Worm (Caenorhabditis elegans) whole organism, mixed stage, embryonic: ENCODE measurements around the gene C23H3.9.
A peak's percentile ranks its signal among the peaks of the same experiment; 100 is the strongest.

Experiments
- bed-3 ChIP-seq: fragments of 200-800 bp; sonication (Bioruptor generic); optimal IDR thresholded peaks from 3 replicates; lab custom pipeline; 2018; ENCODE audit warnings: mild to moderate bottlenecking, missing genetic modification characterization, moderate library complexity, missing compliant biosample characterization
- blmp-1 ChIP-seq: fragments of 150-350 bp; optimal IDR thresholded peaks from 2 replicates; lab custom pipeline; 2014; ENCODE audit warnings: missing biosample characterization, missing genetic modification characterization
- ceh-39 ChIP-seq: fragments of 150-350 bp; optimal IDR thresholded peaks from 2 replicates; lab custom pipeline; 2014; ENCODE audit warnings: missing biosample characterization, missing genetic modification characterization
- ceh-43 ChIP-seq: fragments of 200-800 bp; sonication (Bioruptor generic); optimal IDR thresholded peaks from 2 replicates; lab custom pipeline; 2018; ENCODE audit warnings: mild to moderate bottlenecking, missing genetic modification characterization, moderate library complexity, missing compliant biosample characterization
- ceh-83 ChIP-seq: fragments of 200-800 bp; sonication (Bioruptor generic); optimal IDR thresholded peaks from 2 replicates; lab custom pipeline; 2018; ENCODE audit warnings: mild to moderate bottlenecking, missing genetic modification characterization, missing compliant biosample characterization
- ces-1 ChIP-seq: fragments of 150-350 bp; optimal IDR thresholded peaks from 2 replicates; lab custom pipeline; 2014; ENCODE audit warnings: missing biosample characterization, missing genetic modification reagents, missing genetic modification characterization
- cnd-1 ChIP-seq: fragments of 200-800 bp; sonication (Bioruptor generic); optimal IDR thresholded peaks from 2 replicates; lab custom pipeline; 2018; ENCODE audit warnings: mild to moderate bottlenecking, missing genetic modification characterization, missing compliant biosample characterization
- drap-1 ChIP-seq: fragments of 200-800 bp; sonication (Bioruptor generic); optimal IDR thresholded peaks from 3 replicates; lab custom pipeline; 2018; ENCODE audit warnings: mild to moderate bottlenecking, missing genetic modification characterization, missing compliant biosample characterization
- elt-1 ChIP-seq: sonication (generic microtip); optimal IDR thresholded peaks from 2 replicates; lab custom pipeline; 2017; ENCODE audit warnings: missing genetic modification characterization, mild to moderate bottlenecking, missing compliant biosample characterization, antibody characterized with exemption, moderate library complexity, borderline replicate concordance; ENCODE audit not compliant: insufficient read depth
- elt-3 ChIP-seq: fragments of 150-350 bp; optimal IDR thresholded peaks from 2 replicates; lab custom pipeline; 2014; ENCODE audit warnings: missing biosample characterization, missing genetic modification characterization
- flh-1 ChIP-seq: fragments of 200-800 bp; sonication (Bioruptor generic); optimal IDR thresholded peaks from 2 replicates; lab custom pipeline; 2018; ENCODE audit warnings: mild to moderate bottlenecking, missing genetic modification characterization, moderate library complexity, missing compliant biosample characterization
- lin-13 ChIP-seq: fragments of 150-350 bp; optimal IDR thresholded peaks from 2 replicates; lab custom pipeline; 2014; ENCODE audit warnings: missing biosample characterization, missing genetic modification characterization
- lin-32 ChIP-seq: fragments of 200-800 bp; sonication (Bioruptor generic); optimal IDR thresholded peaks from 2 replicates; lab custom pipeline; 2018; ENCODE audit warnings: mild to moderate bottlenecking, missing genetic modification characterization, missing compliant biosample characterization
- lsy-2 ChIP-seq: fragments of 150-350 bp; optimal IDR thresholded peaks from 2 replicates; lab custom pipeline; 2014; ENCODE audit warnings: missing biosample characterization, missing genetic modification characterization
- mab-5 ChIP-seq: fragments of 150-350 bp; optimal IDR thresholded peaks from 2 replicates; lab custom pipeline; 2014; ENCODE audit warnings: missing biosample characterization, missing genetic modification characterization
- mep-1 ChIP-seq: fragments of 150-350 bp; optimal IDR thresholded peaks from 2 replicates; lab custom pipeline; 2017; ENCODE audit warnings: missing biosample characterization, missing genetic modification reagents, missing genetic modification characterization, inconsistent platforms
- mls-2 ChIP-seq: sonication (generic microtip); optimal IDR thresholded peaks from 2 replicates; lab custom pipeline; 2016; ENCODE audit warnings: mild to moderate bottlenecking, missing genetic modification characterization, moderate library complexity, missing compliant biosample characterization
- nhr-2 ChIP-seq: fragments of 150-350 bp; optimal IDR thresholded peaks from 2 replicates; lab custom pipeline; 2014; ENCODE audit warnings: missing biosample characterization, missing genetic modification characterization
- nhr-28 ChIP-seq: fragments of 150-350 bp; optimal IDR thresholded peaks from 2 replicates; lab custom pipeline; 2014; ENCODE audit warnings: missing biosample characterization, missing genetic modification characterization
- nhr-76 ChIP-seq: sonication (generic microtip); optimal IDR thresholded peaks from 2 replicates; lab custom pipeline; 2017; ENCODE audit warnings: missing biosample characterization, missing genetic modification characterization
- pha-4 ChIP-seq: fragments of 150-350 bp; optimal IDR thresholded peaks from 2 replicates; lab custom pipeline; 2018; ENCODE audit warnings: missing biosample characterization, missing genetic modification reagents, missing genetic modification characterization
- sem-2 ChIP-seq: fragments of 200-800 bp; sonication (Bioruptor generic); optimal IDR thresholded peaks from 2 replicates; lab custom pipeline; 2018; ENCODE audit warnings: mild to moderate bottlenecking, missing genetic modification characterization, missing compliant biosample characterization
- sptf-1 ChIP-seq: sonication (generic microtip); optimal IDR thresholded peaks from 2 replicates; lab custom pipeline; 2017; ENCODE audit warnings: mild to moderate bottlenecking, missing genetic modification characterization, moderate library complexity, missing compliant biosample characterization
- tbx-8 ChIP-seq: fragments of 200-800 bp; sonication (Bioruptor generic); optimal IDR thresholded peaks from 2 replicates; lab custom pipeline; 2018; ENCODE audit warnings: mild to moderate bottlenecking, missing genetic modification characterization, moderate library complexity, missing compliant biosample characterization
- unc-120 ChIP-seq: sonication (generic microtip); optimal IDR thresholded peaks from 2 replicates; lab custom pipeline; 2017; ENCODE audit warnings: missing genetic modification characterization, missing compliant biosample characterization; ENCODE audit not compliant: poor library complexity, severe bottlenecking
- unc-39 ChIP-seq: fragments of 150-350 bp; optimal IDR thresholded peaks from 2 replicates; lab custom pipeline; 2014; ENCODE audit warnings: missing biosample characterization, missing genetic modification characterization
- unc-62 ChIP-seq: fragments of 150-350 bp; optimal IDR thresholded peaks from 2 replicates; lab custom pipeline; 2014; ENCODE audit warnings: missing biosample characterization, missing genetic modification reagents, missing genetic modification characterization
- zip-8 ChIP-seq: fragments of 150-350 bp; optimal IDR thresholded peaks from 2 replicates; lab custom pipeline; 2014; ENCODE audit warnings: missing biosample characterization, missing genetic modification characterization
- ztf-11 ChIP-seq: fragments of 150-350 bp; optimal IDR thresholded peaks from 2 replicates; lab custom pipeline; 2014; ENCODE audit warnings: missing biosample characterization, missing genetic modification characterization

C23H3.9 gene

ce11 chrII:79166-79565 is at the start of gene C23H3.9:
Gene C23H3.9, minus strand, starts transcription at chrII:79266.
- TF ChIP-seq unc-62 = no peak
- no peak for TF ChIP-seq lin-32
- TF ChIP-seq nhr-28 (tag; lab: Kevin White, UChicago) = no peak
- no peak for TF ChIP-seq unc-120 (tag; lab: Kevin White, UChicago)
- no peak for TF ChIP-seq pha-4 (tag; lab: Kevin White, UChicago)

ce11 chrII:124904-125303 is 45.8 kb upstream of the C23H3.9 start, which contains the start of gene nmur-2:
Gene nmur-2, minus strand, starts transcription at chrII:125004.
- TF ChIP-seq elt-1 (tag; lab: Kevin White, UChicago) (no peak), cnd-1 (tag; lab: Kevin White, UChicago) (no peak), mab-5 (tag; lab: Kevin White, UChicago) (no peak), flh-1 (GFP tag; lab: Kevin White, UChicago) (no peak)

ce11 chrII:122494-122893 is 43.4 kb upstream of the C23H3.9 start:
- TF ChIP-seq zip-8 (no peak), lin-32 (no peak), sem-2 (GFP tag; lab: Kevin White, UChicago) (no peak), mep-1 (tag; lab: Kevin White, UChicago) (no peak), mls-2 (tag; lab: Kevin White, UChicago) (no peak), flh-1 (GFP tag; lab: Kevin White, UChicago) (no peak), nhr-28 (tag; lab: Kevin White, UChicago) (no peak), ceh-83 (no peak), unc-39 (tag; lab: Kevin White, UChicago) (no peak), ceh-39 (tag; lab: Kevin White, UChicago) (no peak), nhr-76 (tag; lab: Kevin White, UChicago) (no peak), ces-1 (GFP tag; lab: Kevin White, UChicago) (no peak), lsy-2 (no peak), tbx-8 (GFP tag; lab: Kevin White, UChicago) (no peak), nhr-2 (tag; lab: Kevin White, UChicago) (no peak), lin-13 (tag; lab: Kevin White, UChicago) (no peak), ceh-43 (GFP tag; lab: Kevin White, UChicago) (no peak)

DNA sequence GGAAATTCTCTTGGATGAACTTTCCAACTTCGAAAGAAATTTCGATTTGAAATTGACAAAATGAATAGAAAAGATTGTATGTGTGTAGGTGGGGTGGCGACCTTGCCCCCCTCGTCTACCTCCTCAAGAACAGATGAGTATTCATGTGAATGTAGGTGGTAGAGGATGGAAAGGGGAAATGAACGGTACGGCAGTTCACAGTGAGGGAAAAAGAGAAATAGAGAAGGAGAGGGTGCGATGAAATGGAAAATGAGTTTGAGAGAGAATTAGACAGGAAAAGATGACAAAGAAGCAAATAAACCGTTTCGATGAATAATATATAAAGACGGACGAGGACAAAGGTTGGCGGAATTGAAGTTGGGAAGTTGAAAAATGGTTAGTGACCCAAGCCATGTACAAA is 42.9 kb upstream of the C23H3.9 start:
- TF ChIP-seq nhr-2 (tag; lab: Kevin White, UChicago) (peak; percentile 75), nhr-76 (tag; lab: Kevin White, UChicago) (no peak), sptf-1 (tag; lab: Kevin White, UChicago) (no peak)

DNA sequence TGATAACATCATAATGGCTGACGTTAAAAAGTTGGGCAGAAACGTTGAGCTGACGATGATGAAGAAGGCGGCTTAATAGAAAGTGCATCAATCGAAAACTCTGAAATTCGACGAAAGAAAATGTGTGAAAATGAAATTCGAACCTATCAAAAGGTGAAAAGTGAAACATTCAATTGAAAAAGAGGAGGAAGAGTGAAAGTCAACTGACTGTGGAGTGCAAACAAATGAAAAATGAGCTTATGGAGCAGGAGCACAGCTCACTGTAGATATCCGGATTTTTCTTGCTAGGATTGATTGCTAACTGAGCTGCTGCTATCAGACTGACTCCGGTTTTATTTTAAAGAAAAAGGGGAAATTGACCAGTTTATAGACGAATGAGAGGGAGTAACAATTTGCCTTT is 42.1 kb upstream of the C23H3.9 start, which contains the start of gene K10B4.3:
Gene K10B4.3 (minus strand): TSS at position 101 of the 400 bp plus-strand sequence.
- no peak for TF ChIP-seq zip-8
- no peak for TF ChIP-seq ceh-39 (tag; lab: Kevin White, UChicago)
- TF ChIP-seq mls-2 (tag; lab: Kevin White, UChicago) = no peak
- no peak for TF ChIP-seq unc-62
- TF ChIP-seq unc-120 (tag; lab: Kevin White, UChicago) = no peak
- TF ChIP-seq bed-3 (GFP tag; lab: Kevin White, UChicago) = no peak
- TF ChIP-seq tbx-8 (GFP tag; lab: Kevin White, UChicago) = no peak
- no peak for TF ChIP-seq nhr-76 (tag; lab: Kevin White, UChicago)
- TF ChIP-seq cnd-1 (tag; lab: Kevin White, UChicago) = no peak
- TF ChIP-seq drap-1 (GFP tag; lab: Kevin White, UChicago) = no peak
- no peak for TF ChIP-seq unc-39 (tag; lab: Kevin White, UChicago)
- TF ChIP-seq elt-1 (tag; lab: Kevin White, UChicago) = no peak
- no peak for TF ChIP-seq mep-1 (tag; lab: Kevin White, UChicago)
- TF ChIP-seq blmp-1 (tag; lab: Kevin White, UChicago) = no peak
- TF ChIP-seq nhr-28 (tag; lab: Kevin White, UChicago) = no peak
- no peak for TF ChIP-seq lsy-2
- no peak for TF ChIP-seq ceh-83
- no peak for TF ChIP-seq ztf-11 (tag; lab: Kevin White, UChicago)
- no peak for TF ChIP-seq sem-2 (GFP tag; lab: Kevin White, UChicago)
- TF ChIP-seq elt-3 (tag; lab: Kevin White, UChicago) = no peak
